Fruit fly (Drosophila melanogaster) whole organism, embryonic: ENCODE results near the gene CG32944.
A peak's percentile ranks its signal among the peaks of the same experiment; 100 is the strongest.

Experiments used
- Atf3 ChIP-seq: fragments of 200-800 bp; sonication (Bioruptor generic); optimal IDR thresholded peaks from 3 replicates; lab custom pipeline; 2016; ENCODE audit warnings: missing biosample characterization, missing genetic modification characterization
- B-H2 ChIP-seq: fragments of 200-800 bp; sonication (Bioruptor generic); optimal IDR thresholded peaks from 2 replicates; lab custom pipeline; 2018; ENCODE audit warnings: missing biosample characterization, mild to moderate bottlenecking, missing genetic modification characterization
- CG11085 ChIP-seq: fragments of 200-800 bp; sonication (Bioruptor generic); IDR thresholded peaks from 2 replicates; pipeline ENCODE4 v1.3.6; 2022; ENCODE audit warnings: missing biosample characterization, missing genetic modification characterization
- CG11398 ChIP-seq: fragments of 200-800 bp; sonication (Bioruptor generic); optimal IDR thresholded peaks from 2 replicates; lab custom pipeline; 2016; ENCODE audit warnings: missing biosample characterization, missing genetic modification characterization
- CG12299 ChIP-seq: fragments of 200-800 bp; sonication (Bioruptor generic); optimal IDR thresholded peaks from 2 replicates; lab custom pipeline; 2018; ENCODE audit warnings: missing biosample characterization, mild to moderate bottlenecking, missing genetic modification characterization
- CG14860 ChIP-seq: fragments of 200-800 bp; sonication (Bioruptor generic); IDR thresholded peaks from 3 replicates; pipeline ENCODE4 v1.3.6; 2022; ENCODE audit warnings: missing biosample characterization, missing genetic modification characterization; ENCODE audit not compliant: partially characterized antibody
- CG15073 ChIP-seq: fragments of 200-800 bp; sonication (Bioruptor generic); optimal IDR thresholded peaks from 2 replicates; lab custom pipeline; 2016; ENCODE audit warnings: missing biosample characterization, missing genetic modification characterization
- CG15479 ChIP-seq: fragments of 200-800 bp; sonication (Bioruptor generic); optimal IDR thresholded peaks from 3 replicates; lab custom pipeline; 2019; ENCODE audit warnings: missing biosample characterization, mild to moderate bottlenecking, missing genetic modification characterization, moderate library complexity
- CG15514 ChIP-seq: fragments of 200-800 bp; sonication (Bioruptor generic); optimal IDR thresholded peaks from 3 replicates; lab custom pipeline; 2017; ENCODE audit warnings: missing biosample characterization, missing genetic modification characterization, mild to moderate bottlenecking, moderate library complexity, missing genetic modification reagents
- CG2678 ChIP-seq: fragments of 200-800 bp; sonication (Bioruptor generic); optimal IDR thresholded peaks from 3 replicates; lab custom pipeline; 2019; ENCODE audit warnings: missing biosample characterization, mild to moderate bottlenecking, missing genetic modification characterization, moderate library complexity
- CG3065 ChIP-seq: fragments of 200-800 bp; sonication (Bioruptor generic); optimal IDR thresholded peaks from 2 replicates; lab custom pipeline; 2016; ENCODE audit warnings: missing biosample characterization, missing genetic modification characterization
- CG34376 ChIP-seq: fragments of 200-800 bp; sonication (Bioruptor generic); optimal IDR thresholded peaks from 2 replicates; lab custom pipeline; 2018; ENCODE audit warnings: missing biosample characterization, mild to moderate bottlenecking, missing genetic modification characterization
- CG4707 ChIP-seq: fragments of 200-800 bp; sonication (Bioruptor generic); optimal IDR thresholded peaks from 2 replicates; lab custom pipeline; 2018; ENCODE audit warnings: missing biosample characterization, mild to moderate bottlenecking, missing genetic modification characterization, moderate library complexity
- CG4820 ChIP-seq: fragments of 200-800 bp; sonication (Bioruptor generic); optimal IDR thresholded peaks from 3 replicates; lab custom pipeline; 2016; ENCODE audit warnings: missing biosample characterization, missing genetic modification characterization
- CG7372 ChIP-seq: fragments of 200-800 bp; sonication (Bioruptor generic); IDR thresholded peaks from 2 replicates; pipeline ENCODE4 v1.3.6; 2022; ENCODE audit warnings: missing biosample characterization, missing genetic modification characterization
- CG9215 ChIP-seq: fragments of 200-800 bp; sonication (Bioruptor generic); IDR thresholded peaks from 2 replicates; pipeline ENCODE4 v1.3.6; 2022; ENCODE audit warnings: missing biosample characterization, missing genetic modification characterization
- CrebB ChIP-seq: fragments of 200-800 bp; sonication (Bioruptor generic); optimal IDR thresholded peaks from 3 replicates; lab custom pipeline; 2018; ENCODE audit warnings: missing biosample characterization, mild to moderate bottlenecking, missing genetic modification characterization
- D19B ChIP-seq: fragments of 200-800 bp; sonication (Bioruptor generic); optimal IDR thresholded peaks from 2 replicates; lab custom pipeline; 2017; ENCODE audit warnings: missing biosample characterization, mild to moderate bottlenecking, missing genetic modification characterization
- Deaf1 ChIP-seq: fragments of 200-800 bp; optimal IDR thresholded peaks from 3 replicates; lab custom pipeline; 2019; ENCODE audit warnings: missing biosample characterization, mild to moderate bottlenecking, missing genetic modification characterization, moderate library complexity
- Fer1 ChIP-seq: fragments of 200-800 bp; sonication (Bioruptor generic); optimal IDR thresholded peaks from 2 replicates; lab custom pipeline; 2017; ENCODE audit warnings: missing biosample characterization, mild to moderate bottlenecking, missing genetic modification characterization
- GATAe ChIP-seq: fragments of 200-800 bp; sonication (Bioruptor generic); conservative IDR thresholded peaks from 2 replicates; pipeline ENCODE4 v1.3.6; 2022; ENCODE audit warnings: missing biosample characterization, missing genetic modification characterization
- HLH4C ChIP-seq: fragments of 200-800 bp; sonication (Bioruptor generic); IDR thresholded peaks from 3 replicates; pipeline ENCODE4 v1.3.6; 2022; ENCODE audit warnings: missing biosample characterization, missing genetic modification characterization; ENCODE audit not compliant: partially characterized antibody
- HmgD ChIP-seq: fragments of 200-800 bp; sonication (Bioruptor generic); optimal IDR thresholded peaks from 3 replicates; lab custom pipeline; 2016; ENCODE audit warnings: missing biosample characterization, missing genetic modification characterization
- Hr3 ChIP-seq: fragments of 200-800 bp; sonication (Bioruptor generic); optimal IDR thresholded peaks from 3 replicates; lab custom pipeline; 2016; ENCODE audit warnings: missing biosample characterization, missing genetic modification characterization
- Med ChIP-seq: fragments of 200-800 bp; sonication (Bioruptor generic); peaks from one replicate; lab custom pipeline; 2016; ENCODE audit warnings: missing biosample characterization, missing genetic modification characterization, mild to moderate bottlenecking, inconsistent platforms, moderate library complexity
- NC2α ChIP-seq: fragments of 200-800 bp; sonication (Bioruptor generic); optimal IDR thresholded peaks from 2 replicates; lab custom pipeline; 2016; ENCODE audit warnings: missing biosample characterization, missing genetic modification characterization
- Scr ChIP-seq: fragments of 200-800 bp; sonication (Bioruptor generic); IDR thresholded peaks from 2 replicates; pipeline ENCODE4 v1.3.6; 2022; ENCODE audit warnings: missing biosample characterization, missing genetic modification characterization; ENCODE audit not compliant: partially characterized antibody
- Sox100B ChIP-seq: fragments of 200-800 bp; sonication (Bioruptor generic); optimal IDR thresholded peaks from 3 replicates; lab custom pipeline; 2018; ENCODE audit warnings: missing biosample characterization, mild to moderate bottlenecking, missing genetic modification characterization
- TFAM ChIP-seq: fragments of 200-800 bp; sonication (Bioruptor generic); optimal IDR thresholded peaks from 2 replicates; lab custom pipeline; 2017; ENCODE audit warnings: missing biosample characterization, missing genetic modification characterization, inconsistent platforms
- Tbp ChIP-seq: fragments of >200 bp; optimal IDR thresholded peaks from 2 replicates; lab custom pipeline; 2018; ENCODE audit warnings: missing biosample characterization, missing genetic modification characterization
- az2 ChIP-seq: fragments of 200-800 bp; sonication (Bioruptor generic); optimal IDR thresholded peaks from 3 replicates; lab custom pipeline; 2016; ENCODE audit warnings: missing biosample characterization, missing genetic modification characterization
- bbx ChIP-seq: fragments of 200-800 bp; sonication (Bioruptor generic); IDR thresholded peaks from 2 replicates; pipeline ENCODE4 v1.3.6; 2022; ENCODE audit warnings: missing biosample characterization, missing genetic modification characterization; ENCODE audit not compliant: partially characterized antibody
- caup ChIP-seq: fragments of 200-800 bp; sonication (Bioruptor generic); optimal IDR thresholded peaks from 3 replicates; lab custom pipeline; 2017; ENCODE audit warnings: missing biosample characterization, mild to moderate bottlenecking, missing genetic modification characterization, moderate library complexity; ENCODE audit not compliant: severe bottlenecking
- chn ChIP-seq: fragments of 200-800 bp; sonication (Bioruptor generic); optimal IDR thresholded peaks from 2 replicates; lab custom pipeline; 2016; ENCODE audit warnings: missing biosample characterization, missing genetic modification characterization
- esg ChIP-seq: fragments of 200-800 bp; sonication (Bioruptor generic); conservative IDR thresholded peaks from 2 replicates; pipeline ENCODE4 v1.3.6; 2022; ENCODE audit warnings: missing biosample characterization, missing genetic modification characterization
- exex ChIP-seq: fragments of 200-800 bp; sonication (Bioruptor generic); optimal IDR thresholded peaks from 4 replicates; lab custom pipeline; 2018; ENCODE audit warnings: missing biosample characterization, mild to moderate bottlenecking, missing genetic modification characterization, moderate library complexity
- jing ChIP-seq: fragments of 200-800 bp; sonication (Bioruptor generic); optimal IDR thresholded peaks from 2 replicates; lab custom pipeline; 2018; ENCODE audit warnings: missing biosample characterization, mild to moderate bottlenecking, missing genetic modification characterization
- jumu ChIP-seq: fragments of 200-800 bp; sonication (Bioruptor generic); optimal IDR thresholded peaks from 3 replicates; lab custom pipeline; 2016; ENCODE audit warnings: missing biosample characterization, missing genetic modification characterization
- kni ChIP-seq: fragments of 200-800 bp; sonication (Bioruptor generic); optimal IDR thresholded peaks from 3 replicates; lab custom pipeline; 2017; ENCODE audit warnings: mild to moderate bottlenecking, missing biosample characterization, missing genetic modification reagents, missing genetic modification characterization
- luna ChIP-seq: fragments of 200-800 bp; sonication (Bioruptor generic); optimal IDR thresholded peaks from 2 replicates; lab custom pipeline; 2016; ENCODE audit warnings: missing biosample characterization, missing genetic modification characterization
- mirr ChIP-seq: fragments of 200-800 bp; sonication (Bioruptor generic); optimal IDR thresholded peaks from 3 replicates; lab custom pipeline; 2018; ENCODE audit warnings: missing biosample characterization, mild to moderate bottlenecking, missing genetic modification characterization
- nmo ChIP-seq: fragments of 200-800 bp; sonication (Bioruptor generic); optimal IDR thresholded peaks from 2 replicates; lab custom pipeline; 2018; ENCODE audit warnings: missing biosample characterization, mild to moderate bottlenecking, missing genetic modification characterization, moderate library complexity
- pros ChIP-seq: fragments of 200-800 bp; sonication (Bioruptor generic); optimal IDR thresholded peaks from 3 replicates; lab custom pipeline; 2019; ENCODE audit warnings: missing biosample characterization, mild to moderate bottlenecking, missing genetic modification characterization, moderate library complexity
- sd ChIP-seq: fragments of 200-800 bp; sonication (Bioruptor generic); optimal IDR thresholded peaks from 3 replicates; lab custom pipeline; 2018; ENCODE audit warnings: missing biosample characterization, mild to moderate bottlenecking, missing genetic modification characterization, moderate library complexity
- stc ChIP-seq: fragments of 200-800 bp; sonication (Bioruptor generic); IDR thresholded peaks from 2 replicates; pipeline ENCODE4 v1.3.6; 2022; ENCODE audit warnings: missing biosample characterization, missing genetic modification characterization
- sug ChIP-seq: fragments of 200-800 bp; optimal IDR thresholded peaks from 2 replicates; lab custom pipeline; 2019; ENCODE audit warnings: missing biosample characterization, mild to moderate bottlenecking, missing genetic modification characterization, moderate library complexity
- unpg ChIP-seq: fragments of 200-800 bp; sonication (Bioruptor generic); optimal IDR thresholded peaks from 3 replicates; lab custom pipeline; 2018; ENCODE audit warnings: missing biosample characterization, mild to moderate bottlenecking, missing genetic modification characterization, moderate library complexity
- wek ChIP-seq: fragments of 200-800 bp; sonication (Bioruptor generic); optimal IDR thresholded peaks from 3 replicates; lab custom pipeline; 2018; ENCODE audit warnings: missing biosample characterization, mild to moderate bottlenecking, missing genetic modification characterization, moderate library complexity
- yki ChIP-seq: fragments of >200 bp; optimal IDR thresholded peaks from 3 replicates; lab custom pipeline; 2018

CG32944 gene

DNA sequence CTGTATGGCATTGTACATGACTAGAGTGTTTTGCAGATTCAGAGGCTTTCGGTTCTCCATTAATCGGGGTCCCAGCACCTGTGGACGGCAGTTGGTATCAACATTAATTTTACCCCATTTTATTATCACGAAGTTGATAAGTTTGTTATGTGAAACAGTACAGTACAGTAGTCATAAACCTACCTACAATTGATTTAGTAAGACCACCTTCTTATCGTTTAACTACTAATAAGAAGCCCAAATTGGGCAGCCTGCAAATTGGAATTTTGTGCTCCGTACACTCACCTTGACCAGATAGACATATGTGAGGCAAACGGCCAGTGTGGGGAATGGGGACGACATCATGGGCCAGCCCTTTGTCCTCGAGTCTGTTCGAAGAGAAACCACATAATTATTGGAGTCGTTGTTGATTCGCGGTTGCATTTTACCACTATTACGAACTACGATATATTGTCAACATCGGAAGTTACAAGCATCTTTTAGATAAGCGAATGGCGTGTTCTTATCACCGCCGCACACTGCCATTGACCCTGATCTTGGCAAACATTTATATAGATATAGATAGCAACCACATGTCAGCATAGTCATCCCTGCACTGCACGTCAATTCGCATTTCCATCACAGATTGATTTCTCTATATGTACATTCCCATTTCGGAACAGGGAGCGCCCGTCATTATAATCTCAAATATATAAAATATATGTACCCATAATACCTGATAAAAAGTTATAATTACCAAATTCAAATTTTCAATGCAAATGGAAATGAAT, 27.3 kb upstream of the CG32944 start (continued):
- TF ChIP-seq B-H2 (GFP tag; lab: Kevin White, UChicago) (no peak), CG2678 (no peak), NC2α (GFP tag; lab: Kevin White, UChicago) (no peak), CG4707 (GFP tag; lab: Kevin White, UChicago) (no peak), HmgD (GFP tag; lab: Kevin White, UChicago) (no peak), esg (GFP tag; lab: Robert Waterston, UW) (no peak), Deaf1 (tag; lab: Kevin White, UChicago) (no peak), CrebB (no peak), CG4820 (GFP tag; lab: Kevin White, UChicago) (no peak), chn (GFP tag; lab: Kevin White, UChicago) (no peak), az2 (GFP tag; lab: Kevin White, UChicago) (no peak), CG15073 (no peak), CG7372 (no peak), CG11085 (GFP tag; lab: Robert Waterston, UW) (no peak), CG12299 (tag; lab: Kevin White, UChicago) (no peak), Sox100B (GFP tag; lab: Kevin White, UChicago) (no peak), CG3065 (no peak), CG34376 (GFP tag; lab: Kevin White, UChicago) (peak; percentile 2), Hr3 (GFP tag; lab: Kevin White, UChicago) (no peak), mirr (GFP tag; lab: Kevin White, UChicago) (peak; percentile 83), unpg (GFP tag; lab: Kevin White, UChicago) (no peak), sd (peak; percentile 39), Med (GFP tag; lab: Kevin White, UChicago) (peak; percentile 33), jing (GFP tag; lab: Kevin White, UChicago) (no peak), exex (tag; lab: Kevin White, UChicago) (peak; percentile 83), CG11398 (GFP tag; lab: Kevin White, UChicago) (no peak)

DNA sequence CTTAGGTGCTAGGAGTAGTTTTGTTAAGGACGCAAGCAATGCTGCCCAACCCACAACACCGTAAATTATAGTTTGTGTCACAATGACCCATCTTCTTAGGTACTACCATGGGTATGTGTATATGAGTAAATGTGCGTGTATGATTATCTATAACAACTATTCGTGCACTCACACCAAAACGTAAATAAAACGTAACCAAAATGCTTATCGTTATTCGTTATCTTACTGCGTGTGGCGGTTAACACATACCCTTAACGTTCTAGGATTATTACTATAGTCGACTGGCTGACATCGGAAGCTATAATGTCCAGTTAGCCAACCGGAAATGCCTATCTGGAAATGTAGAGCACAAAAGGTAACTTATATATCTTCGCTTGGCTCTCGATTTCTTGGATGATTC, 25.7 kb upstream of the CG32944 start:
- TF ChIP-seq D19B (GFP tag; lab: Kevin White, UChicago) = peak; percentile 24
- TF ChIP-seq luna = no peak
- peak; percentile 27; the same call in 1 of the 2 replicates for TF ChIP-seq Scr (GFP tag; lab: Robert Waterston, UW)
- TF ChIP-seq Tbp (GFP tag; lab: Kevin White, UChicago) = no peak
- TF ChIP-seq CG15479 (GFP tag; lab: Kevin White, UChicago) = peak; percentile 83
- no peak for TF ChIP-seq nmo (GFP tag; lab: Kevin White, UChicago)
- TF ChIP-seq Fer1 = peak; percentile 31
- peak; percentile 37; the same call in 1 of the 3 replicates for TF ChIP-seq CG14860
- TF ChIP-seq pros (GFP tag; lab: Kevin White, UChicago) = no peak
- TF ChIP-seq CG4820 (GFP tag; lab: Kevin White, UChicago) = no peak
- no peak for TF ChIP-seq Atf3 (GFP tag; lab: Kevin White, UChicago)
- TF ChIP-seq CG15514 (GFP tag; lab: Kevin White, UChicago) = no peak
- no peak for TF ChIP-seq caup
- TF ChIP-seq stc (GFP tag; lab: Robert Waterston, UW) = no peak
- TF ChIP-seq jumu = no peak
- peak; percentile 37 for TF ChIP-seq wek
- no peak for TF ChIP-seq kni (GFP tag; lab: Kevin White, UChicago)
- no peak for TF ChIP-seq NC2α (GFP tag; lab: Kevin White, UChicago)
- TF ChIP-seq GATAe (GFP tag; lab: Robert Waterston, UW) = 0 out of 2 replicates have a peak, but pooled peaks have one; percentile 36
- TF ChIP-seq HLH4C = peak; percentile 68
- TF ChIP-seq sug (tag; lab: Kevin White, UChicago) = peak; percentile 16
- no peak for TF ChIP-seq CG9215 (GFP tag; lab: Robert Waterston, UW)
- TF ChIP-seq TFAM = no peak
- TF ChIP-seq yki (lab: Kevin White, UChicago) = no peak
- peak; percentile 1 for TF ChIP-seq CG34376 (GFP tag; lab: Kevin White, UChicago)
- TF ChIP-seq CrebB = no peak
- TF ChIP-seq bbx (GFP tag; lab: Robert Waterston, UW) = peak; percentile 51; the same call in 1 of the 2 replicates
